Fruit fly (Drosophila melanogaster): Measurements from ENCODE around the gene CG31777.

The CG31777 gene

dm6 chr2L:3696438-3696837 is 10.4 kb downstream of the CG31777 start, which contains the start of gene IM33:
Gene IM33, minus strand, starts transcription at chr2L:3696658.
- TF ChIP-seq psq (optimal IDR thresholded peaks at IDR 0.05) (no peak), Dll (optimal IDR thresholded peaks at IDR 0.05) (no peak), EcR (GFP tag; optimal IDR thresholded peaks at IDR 0.05) (no peak), pan (optimal IDR thresholded peaks at IDR 0.05) (no peak), usp (GFP tag; optimal IDR thresholded peaks at IDR 0.05) (no peak), CG8478 (optimal IDR thresholded peaks at IDR 0.05) (no peak)

- TF ChIP-seq usp (GFP tag; optimal IDR thresholded peaks at IDR 0.05) (no peak), EcR (GFP tag; optimal IDR thresholded peaks at IDR 0.05) (no peak), Dll (optimal IDR thresholded peaks at IDR 0.05) (no peak), pan (optimal IDR thresholded peaks at IDR 0.05) (no peak), CG8478 (optimal IDR thresholded peaks at IDR 0.05) (no peak), psq (optimal IDR thresholded peaks at IDR 0.05) (no peak)
These were observed 11.5 kb downstream of the CG31777 start, which contains the start of gene CG16713 for dm6 chr2L:3695361-3695818. Gene CG16713, minus strand, starts transcription at chr2L:3695411.

- no peak for TF ChIP-seq EcR (GFP tag; optimal IDR thresholded peaks at IDR 0.05)
- TF ChIP-seq Dll (optimal IDR thresholded peaks at IDR 0.05) = no peak
- no peak for TF ChIP-seq pan (optimal IDR thresholded peaks at IDR 0.05)
- no peak for TF ChIP-seq CG8478 (optimal IDR thresholded peaks at IDR 0.05)
- no peak for TF ChIP-seq usp (GFP tag; optimal IDR thresholded peaks at IDR 0.05)
- TF ChIP-seq psq (optimal IDR thresholded peaks at IDR 0.05) = no peak
These were observed 11.9 kb downstream of the CG31777 start, which contains the start of gene CG43165 for dm6 chr2L:3694920-3695319. Gene CG43165, minus strand, starts transcription at chr2L:3695020.

- TF ChIP-seq EcR (GFP tag; optimal IDR thresholded peaks at IDR 0.05) (no peak), usp (GFP tag; optimal IDR thresholded peaks at IDR 0.05) (no peak), Dll (optimal IDR thresholded peaks at IDR 0.05) (no peak), pan (optimal IDR thresholded peaks at IDR 0.05) (no peak), CG8478 (optimal IDR thresholded peaks at IDR 0.05) (no peak), psq (optimal IDR thresholded peaks at IDR 0.05) (no peak)
These were observed 13.1 kb downstream of the CG31777 start, which contains the start of gene Acp24A4 for dm6 chr2L:3693805-3694204. Gene Acp24A4, minus strand, starts transcription at chr2L:3693905.

dm6 chr2L:3693082-3693481 is 13.8 kb downstream of the CG31777 start, which contains the start of gene CG3513:
Gene CG3513, minus strand, starts transcription at chr2L:3693182.
- TF ChIP-seq Dll (optimal IDR thresholded peaks at IDR 0.05) = no peak
- no peak for TF ChIP-seq pan (optimal IDR thresholded peaks at IDR 0.05)
- no peak for TF ChIP-seq psq (optimal IDR thresholded peaks at IDR 0.05)
- TF ChIP-seq CG8478 (optimal IDR thresholded peaks at IDR 0.05) = no peak
- TF ChIP-seq usp (GFP tag; optimal IDR thresholded peaks at IDR 0.05) = no peak
- no peak for TF ChIP-seq EcR (GFP tag; optimal IDR thresholded peaks at IDR 0.05)

- TF ChIP-seq usp (GFP tag; optimal IDR thresholded peaks at IDR 0.05) (no peak), EcR (GFP tag; optimal IDR thresholded peaks at IDR 0.05) (no peak), pan (optimal IDR thresholded peaks at IDR 0.05) (no peak), psq (optimal IDR thresholded peaks at IDR 0.05) (no peak), CG8478 (optimal IDR thresholded peaks at IDR 0.05) (no peak), Dll (optimal IDR thresholded peaks at IDR 0.05) (no peak)
These were observed 14.4 kb downstream of the CG31777 start, which contains the start of gene CG16704 for dm6 chr2L:3692466-3692865. Gene CG16704, minus strand, starts transcription at chr2L:3692587.

- TF ChIP-seq psq (optimal IDR thresholded peaks at IDR 0.05) = no peak
- TF ChIP-seq CG8478 (optimal IDR thresholded peaks at IDR 0.05) = no peak
- no peak for TF ChIP-seq Dll (optimal IDR thresholded peaks at IDR 0.05)
- TF ChIP-seq usp (GFP tag; optimal IDR thresholded peaks at IDR 0.05) = no peak
- no peak for TF ChIP-seq pan (optimal IDR thresholded peaks at IDR 0.05)
- no peak for TF ChIP-seq EcR (GFP tag; optimal IDR thresholded peaks at IDR 0.05)
These were observed 21.6 kb downstream of the CG31777 start for dm6 chr2L:3685139-3685851.

- TF ChIP-seq EcR (GFP tag; optimal IDR thresholded peaks at IDR 0.05) (no peak), pan (optimal IDR thresholded peaks at IDR 0.05) (no peak), CG8478 (optimal IDR thresholded peaks at IDR 0.05) (no peak), psq (optimal IDR thresholded peaks at IDR 0.05) (no peak), Dll (optimal IDR thresholded peaks at IDR 0.05) (no peak)
These were observed 24.4 kb downstream of the CG31777 start for dm6 chr2L:3682489-3682888.

dm6 chr2L:3681338-3681737 is 25.5 kb downstream of the CG31777 start:
- TF ChIP-seq pan (optimal IDR thresholded peaks at IDR 0.05) (no peak), Dll (optimal IDR thresholded peaks at IDR 0.05) (no peak), usp (GFP tag; optimal IDR thresholded peaks at IDR 0.05) (no peak)

- no peak for TF ChIP-seq pan (optimal IDR thresholded peaks at IDR 0.05)
- TF ChIP-seq usp (GFP tag; optimal IDR thresholded peaks at IDR 0.05) = no peak
These were observed 31.1 kb downstream of the CG31777 start for dm6 chr2L:3675770-3676169.

- no peak for TF ChIP-seq CG8478 (optimal IDR thresholded peaks at IDR 0.05)
- no peak for TF ChIP-seq Dll (optimal IDR thresholded peaks at IDR 0.05)
- no peak for TF ChIP-seq psq (optimal IDR thresholded peaks at IDR 0.05)
- TF ChIP-seq usp (GFP tag; optimal IDR thresholded peaks at IDR 0.05) = no peak
- no peak for TF ChIP-seq EcR (GFP tag; optimal IDR thresholded peaks at IDR 0.05)
- TF ChIP-seq pan (optimal IDR thresholded peaks at IDR 0.05) = no peak
These were observed 36.4 kb downstream of the CG31777 start, which contains the start of gene Sfp24Bc for dm6 chr2L:3670481-3670880. Gene Sfp24Bc, minus strand, starts transcription at chr2L:3670581.

dm6 chr2L:3669675-3670074 is 37.2 kb downstream of the CG31777 start, which contains the start of gene Sfp24Bb:
Gene Sfp24Bb, minus strand, starts transcription at chr2L:3669775.
- TF ChIP-seq psq (optimal IDR thresholded peaks at IDR 0.05) = no peak
- TF ChIP-seq Dll (optimal IDR thresholded peaks at IDR 0.05) = no peak
- TF ChIP-seq pan (optimal IDR thresholded peaks at IDR 0.05) = no peak
- no peak for TF ChIP-seq EcR (GFP tag; optimal IDR thresholded peaks at IDR 0.05)
- no peak for TF ChIP-seq CG8478 (optimal IDR thresholded peaks at IDR 0.05)
- no peak for TF ChIP-seq usp (GFP tag; optimal IDR thresholded peaks at IDR 0.05)

All from whole organism.